Worm (Caenorhabditis elegans) whole organism, L1 larva: ENCODE data around the gene gpd-1.

Experiments
- C04F5.9 ChIP-seq: sonication (generic microtip); optimal IDR thresholded peaks from 2 replicates; lab custom pipeline; 2016; ENCODE audit warnings: missing genetic modification characterization, missing compliant biosample characterization
- C16A3.4 ChIP-seq: fragments of 150-350 bp; optimal IDR thresholded peaks from 2 replicates; lab custom pipeline; 2014; ENCODE audit warnings: missing biosample characterization, missing genetic modification characterization
- C34B4.2 ChIP-seq: sonication (generic microtip); optimal IDR thresholded peaks from 2 replicates; lab custom pipeline; 2017; ENCODE audit warnings: mild to moderate bottlenecking, missing genetic modification characterization, missing compliant biosample characterization
- F16B12.6 ChIP-seq: fragments of 150-350 bp; optimal IDR thresholded peaks from 2 replicates; lab custom pipeline; 2014; ENCODE audit warnings: missing biosample characterization, missing genetic modification characterization
- aha-1 ChIP-seq: fragments of 150-350 bp; optimal IDR thresholded peaks from 2 replicates; lab custom pipeline; 2014; ENCODE audit warnings: missing biosample characterization, missing genetic modification characterization
- alr-1 ChIP-seq: fragments of 200-800 bp; sonication (Bioruptor generic); optimal IDR thresholded peaks from 2 replicates; lab custom pipeline; 2018; ENCODE audit warnings: borderline replicate concordance, mild to moderate bottlenecking, missing genetic modification characterization, missing compliant biosample characterization
- ceh-63 ChIP-seq: fragments of 200-800 bp; sonication (Bioruptor generic); optimal IDR thresholded peaks from 2 replicates; lab custom pipeline; 2018; ENCODE audit warnings: mild to moderate bottlenecking, missing genetic modification characterization, missing compliant biosample characterization
- ceh-88 ChIP-seq: fragments of 200-800 bp; sonication (Bioruptor generic); IDR thresholded peaks from 2 replicates; pipeline ENCODE4 v1.3.6; 2022; ENCODE audit warnings: missing genetic modification characterization, missing compliant biosample characterization
- ceh-90 ChIP-seq: sonication (generic microtip); optimal IDR thresholded peaks from 2 replicates; lab custom pipeline; 2016; ENCODE audit warnings: missing genetic modification characterization, missing compliant biosample characterization
- dpl-1 ChIP-seq, 3 experiments: fragments of 150-350 bp in 2 of 3; sonication (generic microtip) in 1 of 3; optimal IDR thresholded peaks; 2 replicates each; lab custom pipeline; 2014 to 2017; ENCODE audit warnings: missing biosample characterization in 3 of 3, missing genetic modification characterization in 3 of 3, missing genetic modification reagents in 3 of 3
- dsc-1 ChIP-seq: sonication (generic microtip); optimal IDR thresholded peaks from 2 replicates; lab custom pipeline; 2016; ENCODE audit warnings: mild to moderate bottlenecking, missing genetic modification characterization, missing compliant biosample characterization
- efl-1 ChIP-seq, 4 experiments: fragments of 150-350 bp; optimal IDR thresholded peaks in 3 of 4; peaks in 1 of 4; 1 replicate in 1 of 4; 2 replicates in 3 of 4; lab custom pipeline; 2014; ENCODE audit warnings: missing biosample characterization in 2 of 4, missing genetic modification characterization in 2 of 4, missing genetic modification reagents in 2 of 4
- egl-27 ChIP-seq, 2 experiments: fragments of 150-350 bp in 1 of 2; sonication (generic microtip); optimal IDR thresholded peaks; 3 replicates each; lab custom pipeline; 2017 to 2018; ENCODE audit warnings: missing biosample characterization in 2 of 2, missing genetic modification characterization in 2 of 2, missing genetic modification reagents in 2 of 2
- elt-3 ChIP-seq, 6 experiments: fragments of 150-350 bp in 1 of 6; sonication (generic microtip); optimal IDR thresholded peaks; 2 replicates each; lab custom pipeline; 2017 to 2018; ENCODE audit warnings: missing biosample characterization in 6 of 6, missing genetic modification characterization in 6 of 6, inconsistent platforms in 1 of 6
- fkh-8 ChIP-seq: sonication (generic microtip); optimal IDR thresholded peaks from 2 replicates; lab custom pipeline; 2016; ENCODE audit warnings: mild to moderate bottlenecking, missing genetic modification characterization, missing compliant biosample characterization
- fos-1 ChIP-seq: fragments of 150-350 bp; optimal IDR thresholded peaks from 2 replicates; lab custom pipeline; 2014; ENCODE audit warnings: missing biosample characterization, missing genetic modification characterization
- grh-1 ChIP-seq: fragments of 200-800 bp; sonication (Bioruptor generic); IDR thresholded peaks from 2 replicates; pipeline ENCODE4 v1.3.6; 2022; ENCODE audit warnings: missing genetic modification reagents, missing genetic modification characterization, missing compliant biosample characterization
- hpl-2 ChIP-seq: fragments of 150-350 bp; optimal IDR thresholded peaks from 2 replicates; lab custom pipeline; 2014; ENCODE audit warnings: missing biosample characterization, missing genetic modification reagents, missing genetic modification characterization
- jun-1 ChIP-seq: fragments of 150-350 bp; optimal IDR thresholded peaks from 2 replicates; lab custom pipeline; 2014; ENCODE audit warnings: missing biosample characterization, missing genetic modification reagents, missing genetic modification characterization
- lin-13 ChIP-seq: fragments of 150-350 bp; optimal IDR thresholded peaks from 2 replicates; lab custom pipeline; 2014; ENCODE audit warnings: missing biosample characterization, missing genetic modification reagents, missing genetic modification characterization
- lin-15B ChIP-seq: fragments of 150-350 bp; sonication (generic microtip); optimal IDR thresholded peaks from 3 replicates; lab custom pipeline; 2014; ENCODE audit warnings: missing biosample characterization, missing genetic modification characterization
- lir-3 ChIP-seq: sonication (generic microtip); optimal IDR thresholded peaks from 2 replicates; lab custom pipeline; 2016; ENCODE audit warnings: mild to moderate bottlenecking, missing genetic modification characterization, moderate library complexity, missing compliant biosample characterization; ENCODE audit not compliant: poor library complexity
- lsy-2 ChIP-seq, 2 experiments: fragments of 150-350 bp; optimal IDR thresholded peaks; 2 replicates each; lab custom pipeline; 2014; ENCODE audit warnings: missing biosample characterization in 2 of 2, missing genetic modification characterization in 2 of 2
- mab-9 ChIP-seq: fragments of 200-800 bp; sonication (Bioruptor generic); IDR thresholded peaks from 2 replicates; pipeline ENCODE4 v1.3.6; 2022; ENCODE audit warnings: missing genetic modification reagents, missing genetic modification characterization, missing compliant biosample characterization
- nhr-11 ChIP-seq: fragments of 150-350 bp; optimal IDR thresholded peaks from 2 replicates; lab custom pipeline; 2014; ENCODE audit warnings: missing biosample characterization, missing genetic modification characterization
- nhr-19 ChIP-seq: fragments of 200-800 bp; sonication (Bioruptor generic); conservative IDR thresholded peaks from 2 replicates; pipeline ENCODE4 v1.3.6; 2022; ENCODE audit warnings: missing genetic modification characterization, missing compliant biosample characterization
- nhr-237 ChIP-seq: fragments of 150-350 bp; optimal IDR thresholded peaks from 2 replicates; lab custom pipeline; 2014; ENCODE audit warnings: missing biosample characterization, missing genetic modification characterization
- nhr-47 ChIP-seq: sonication (generic microtip); optimal IDR thresholded peaks from 2 replicates; lab custom pipeline; 2016; ENCODE audit warnings: mild to moderate bottlenecking, missing genetic modification characterization, moderate library complexity, missing compliant biosample characterization
- nhr-71 ChIP-seq: sonication (generic microtip); optimal IDR thresholded peaks from 2 replicates; lab custom pipeline; 2016; ENCODE audit warnings: mild to moderate bottlenecking, missing genetic modification characterization, moderate library complexity, missing compliant biosample characterization
- nhr-76 ChIP-seq: sonication (generic microtip); optimal IDR thresholded peaks from 2 replicates; lab custom pipeline; 2017; ENCODE audit warnings: missing biosample characterization, missing genetic modification characterization
- nhr-77 ChIP-seq: fragments of 150-350 bp; optimal IDR thresholded peaks from 2 replicates; lab custom pipeline; 2014; ENCODE audit warnings: missing biosample characterization, missing genetic modification characterization
- pqm-1 ChIP-seq: sonication (generic microtip); optimal IDR thresholded peaks from 3 replicates; lab custom pipeline; 2017; ENCODE audit warnings: missing biosample characterization, missing genetic modification characterization
- rnt-1 ChIP-seq: sonication (generic microtip); optimal IDR thresholded peaks from 2 replicates; lab custom pipeline; 2016; ENCODE audit warnings: mild to moderate bottlenecking, missing genetic modification characterization, moderate library complexity, missing compliant biosample characterization
- snpc-4 ChIP-seq: fragments of 150-350 bp; optimal IDR thresholded peaks from 2 replicates; lab custom pipeline; 2014; ENCODE audit warnings: missing biosample characterization, missing genetic modification characterization
- swsn-7 ChIP-seq: sonication (generic microtip); optimal IDR thresholded peaks from 2 replicates; lab custom pipeline; 2016; ENCODE audit warnings: missing genetic modification characterization, missing compliant biosample characterization
- tbx-2 ChIP-seq: sonication (generic microtip); optimal IDR thresholded peaks from 2 replicates; lab custom pipeline; 2016; ENCODE audit warnings: missing genetic modification characterization, missing compliant biosample characterization
- unc-130 ChIP-seq: fragments of 150-350 bp; optimal IDR thresholded peaks from 2 replicates; lab custom pipeline; 2017; ENCODE audit warnings: missing biosample characterization, missing genetic modification characterization, inconsistent platforms
- xbp-1 ChIP-seq: sonication (generic microtip); optimal IDR thresholded peaks from 2 replicates; lab custom pipeline; 2016; ENCODE audit warnings: missing genetic modification characterization, missing compliant biosample characterization
- zag-1 ChIP-seq: fragments of 150-350 bp; optimal IDR thresholded peaks from 2 replicates; lab custom pipeline; 2014; ENCODE audit warnings: missing biosample characterization, missing genetic modification characterization
- zip-4 ChIP-seq: fragments of 200-800 bp; sonication (Bioruptor generic); optimal IDR thresholded peaks from 2 replicates; lab custom pipeline; 2018; ENCODE audit warnings: mild to moderate bottlenecking, missing genetic modification characterization, moderate library complexity, missing compliant biosample characterization
- ztf-11 ChIP-seq, 2 experiments: sonication (generic microtip); optimal IDR thresholded peaks; 2 replicates each; lab custom pipeline; 2016 to 2017; ENCODE audit warnings: missing genetic modification characterization in 2 of 2, missing biosample characterization in 1 of 2, missing compliant biosample characterization in 1 of 2

gpd-1 gene

DNA sequence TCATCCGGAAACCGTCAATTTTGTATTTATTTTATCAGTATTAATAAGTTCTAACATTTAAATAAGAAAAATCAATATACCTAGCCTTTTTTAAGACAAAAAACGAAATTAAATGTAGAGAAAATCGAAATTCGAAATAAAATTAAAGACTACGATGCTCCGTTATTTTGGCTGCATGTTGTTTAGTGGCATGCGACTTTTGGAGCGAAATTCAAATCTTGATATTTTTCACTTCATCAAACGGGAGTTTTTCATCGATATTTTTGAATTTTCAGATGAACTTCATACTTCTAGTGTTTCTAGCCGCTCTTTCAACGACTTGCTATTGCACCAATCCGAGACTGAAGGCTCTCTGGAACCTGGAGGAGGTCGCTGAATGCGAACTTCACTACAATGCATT is 43.4 kb upstream of the gpd-1 start, which contains the start of gene C07E3.9 (continued):
- no peak for TF ChIP-seq ceh-90 (tag; lab: Kevin White, UChicago)
- no peak for TF ChIP-seq snpc-4 (tag; lab: Kevin White, UChicago)
- TF ChIP-seq zip-4 (GFP tag; lab: Kevin White, UChicago), result no peak

DNA sequence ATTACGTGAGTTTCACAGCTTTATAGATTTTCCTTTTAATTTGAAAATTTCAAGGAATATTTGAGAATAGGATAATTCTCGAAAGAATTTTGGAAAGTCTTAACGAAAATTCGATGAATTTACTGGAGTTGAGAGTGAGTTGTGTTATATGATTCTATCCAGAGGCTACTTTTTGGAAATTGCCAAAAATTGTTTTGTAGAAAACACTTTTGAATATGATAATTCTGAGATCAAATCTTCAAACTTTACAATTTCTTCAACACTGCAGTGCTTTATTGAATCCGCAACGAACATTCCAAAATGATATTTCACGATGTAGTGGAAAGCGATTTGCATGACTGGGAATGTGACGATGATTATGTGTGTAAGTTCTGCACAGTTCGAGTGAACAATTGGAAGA is 42.0 kb upstream of the gpd-1 start, which contains the start of gene C07E3.8:
TSS of gene C07E3.8 (plus strand) at position 301 of the 400 bp plus-strand sequence.
- no peak for TF ChIP-seq mab-9 (GFP tag; lab: Robert Waterston, UW)
- TF ChIP-seq fkh-8, result no peak
- TF ChIP-seq F16B12.6, result no peak
- TF ChIP-seq xbp-1 (tag; lab: Kevin White, UChicago), result no peak
- TF ChIP-seq dsc-1 (tag; lab: Kevin White, UChicago), result no peak
- no peak for TF ChIP-seq jun-1 (tag; lab: Kevin White, UChicago)
- no peak for TF ChIP-seq lsy-2 (tag; optimal IDR thresholded peaks at IDR 0.05; lab: Kevin White, UChicago)
- TF ChIP-seq lir-3, result no peak
- TF ChIP-seq zag-1 (tag; lab: Kevin White, UChicago), result no peak
- no peak for TF ChIP-seq egl-27 (tag; optimal IDR thresholded peaks at IDR 0.05; lab: Kevin White, UChicago)
- TF ChIP-seq rnt-1 (tag; lab: Kevin White, UChicago), result no peak
- no peak for TF ChIP-seq nhr-77
- no peak for TF ChIP-seq nhr-71
- TF ChIP-seq elt-3 (tag; optimal IDR thresholded peaks at IDR 0.05; lab: Kevin White, UChicago), result no peak
- no peak for TF ChIP-seq C16A3.4 (tag; lab: Kevin White, UChicago)
- TF ChIP-seq C34B4.2 (tag; lab: Kevin White, UChicago), result no peak
- TF ChIP-seq dpl-1 (GFP tag; optimal IDR thresholded peaks at IDR 0.05; lab: Kevin White, UChicago), result no peak
- TF ChIP-seq lin-15B, result no peak

DNA sequence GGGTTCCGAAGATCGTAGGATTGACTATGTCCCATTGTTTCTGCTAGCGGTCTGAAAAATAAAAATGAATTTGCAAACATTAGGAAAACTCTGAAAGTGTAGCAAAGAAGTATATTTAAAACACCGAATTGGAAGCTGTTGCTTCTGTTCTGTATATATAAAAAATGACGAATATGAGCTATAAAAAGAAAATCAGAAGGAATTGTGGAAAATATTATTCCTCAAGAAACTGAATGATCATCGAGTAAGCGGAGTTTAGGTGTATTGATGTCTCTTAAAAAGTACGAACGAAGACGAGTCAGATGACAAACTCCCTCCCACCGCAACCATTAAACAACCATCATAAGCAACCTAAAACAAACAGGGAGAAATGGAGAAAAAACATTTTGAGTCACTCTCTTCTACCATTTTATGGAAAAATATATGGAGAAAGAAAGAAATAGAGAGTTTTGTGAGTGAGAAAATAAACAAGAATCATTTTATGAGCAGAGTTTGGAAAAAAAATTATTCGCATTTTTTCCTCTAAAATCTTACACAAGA is 36.4 kb upstream of the gpd-1 start, which contains the start of gene C07E3.3:
TSS of gene C07E3.3 (minus strand) at position 51 of the 540 bp plus-strand sequence.
- TF ChIP-seq lin-13 (no peak), efl-1 (optimal IDR thresholded peaks at IDR 0.05; lab: Kevin White, UChicago) (no peak), efl-1 (GFP tag; optimal IDR thresholded peaks at IDR 0.05 in 1 of 2; lab: Kevin White, UChicago) (peak in 1 of 2 experiments; percentile 92), fkh-8 (no peak)

DNA sequence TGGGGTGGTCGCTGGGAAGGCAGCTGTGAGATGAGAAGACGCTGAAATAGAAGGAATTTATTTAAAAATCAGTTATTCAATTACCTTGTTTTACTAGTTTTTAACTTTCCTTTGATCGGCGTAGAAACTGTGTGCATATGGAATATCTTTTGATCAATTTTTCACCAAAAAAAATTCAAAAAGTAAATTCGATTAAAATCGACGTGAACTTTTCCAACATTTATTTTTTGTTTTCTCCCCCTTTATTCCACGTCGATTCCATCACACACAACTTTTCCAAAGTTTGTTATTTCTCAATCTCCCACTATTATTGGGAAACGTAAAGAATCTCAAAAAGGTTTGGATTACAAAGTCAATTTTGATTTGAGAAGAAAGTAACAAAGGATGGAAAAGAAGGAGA is 33.4 kb upstream of the gpd-1 start, which contains the start of gene C07E3.4:
TSS of gene C07E3.4 (plus strand) at position 301 of the 400 bp plus-strand sequence.
- no peak for TF ChIP-seq nhr-19 (GFP tag; lab: Robert Waterston, UW)
- TF ChIP-seq nhr-76 (tag; lab: Kevin White, UChicago), result no peak
- no peak for TF ChIP-seq grh-1 (GFP tag; lab: Robert Waterston, UW)
- TF ChIP-seq lsy-2 (tag; optimal IDR thresholded peaks at IDR 0.05; lab: Kevin White, UChicago), result no peak
- TF ChIP-seq tbx-2 (tag; lab: Kevin White, UChicago), result no peak
- TF ChIP-seq nhr-237, result no peak
- no peak for TF ChIP-seq nhr-11 (tag; lab: Kevin White, UChicago)
- no peak for TF ChIP-seq zip-4 (GFP tag; lab: Kevin White, UChicago)
- TF ChIP-seq swsn-7 (tag; lab: Kevin White, UChicago), result no peak
- TF ChIP-seq aha-1, result no peak
- TF ChIP-seq pqm-1 (tag; lab: Kevin White, UChicago), result no peak
- TF ChIP-seq zag-1 (tag; lab: Kevin White, UChicago), result no peak
- TF ChIP-seq unc-130 (tag; lab: Kevin White, UChicago), result no peak
- no peak for TF ChIP-seq fkh-8

DNA sequence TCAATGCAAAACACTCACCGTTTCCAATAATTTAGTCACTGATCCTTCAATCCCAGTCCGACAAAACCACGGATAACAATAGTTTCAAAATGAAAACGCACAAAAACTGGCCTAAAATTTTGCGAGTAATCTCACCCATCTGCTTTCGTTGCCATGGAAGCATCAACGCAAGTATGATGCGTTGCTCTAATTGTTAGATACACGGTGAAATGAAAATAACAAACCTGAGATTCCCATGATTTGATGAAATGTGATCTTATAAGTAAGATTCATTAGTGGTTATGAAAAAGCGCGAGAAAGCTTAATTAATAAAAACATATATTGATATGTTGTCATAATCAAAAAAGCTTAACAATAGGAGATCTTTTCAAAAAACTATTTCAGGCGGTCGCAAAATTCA is 26.7 kb upstream of the gpd-1 start, which contains the start of gene ceh-57:
TSS of gene ceh-57 (minus strand) at position 95 of the 400 bp plus-strand sequence.
- TF ChIP-seq dsc-1 (tag; lab: Kevin White, UChicago) (peak; percentile 64), fkh-8 (peak; percentile 53), C04F5.9 (tag; lab: Kevin White, UChicago) (no peak), nhr-19 (GFP tag; lab: Robert Waterston, UW) (no peak), ceh-88 (GFP tag; lab: Robert Waterston, UW) (no peak), hpl-2 (GFP tag; lab: Kevin White, UChicago) (no peak), ztf-11 (tag; optimal IDR thresholded peaks at IDR 0.05; lab: Kevin White, UChicago) (no peak), ceh-63 (no peak), unc-130 (tag; lab: Kevin White, UChicago) (no peak), lir-3 (no peak), alr-1 (tag; lab: Kevin White, UChicago) (no peak), nhr-47 (tag; lab: Kevin White, UChicago) (peak; percentile 5), fos-1 (tag; lab: Kevin White, UChicago) (no peak), nhr-77 (no peak)
